Worm (Caenorhabditis elegans) whole organism, L4 larva: ENCODE results near the gene F38B6.3.

ENCODE experiments used
- F10B5.3 ChIP-seq: sonication (generic microtip); optimal IDR thresholded peaks from 2 replicates; lab custom pipeline; 2016; ENCODE audit warnings: mild to moderate bottlenecking, missing genetic modification characterization, missing compliant biosample characterization
- R02D3.7 ChIP-seq: fragments of 150-350 bp; sonication (generic microtip); optimal IDR thresholded peaks from 3 replicates; lab custom pipeline; 2014; ENCODE audit warnings: missing biosample characterization, missing genetic modification characterization
- T26A8.4 ChIP-seq: fragments of 200-800 bp; sonication (Bioruptor generic); IDR thresholded peaks from 2 replicates; pipeline ENCODE4 v1.3.6; 2022; ENCODE audit warnings: missing genetic modification characterization, missing compliant biosample characterization
- Y75B8A.6 ChIP-seq: fragments of 200-800 bp; sonication (Bioruptor generic); IDR thresholded peaks from 2 replicates; pipeline ENCODE4 v1.3.6; 2022; ENCODE audit warnings: missing genetic modification reagents, missing genetic modification characterization, missing compliant biosample characterization
- aha-1 ChIP-seq: fragments of 150-350 bp; peaks from one replicate; lab custom pipeline; 2014; ENCODE audit warnings: missing biosample characterization, missing genetic modification characterization
- ceh-28 ChIP-seq: fragments of 150-350 bp; optimal IDR thresholded peaks from 2 replicates; lab custom pipeline; 2014; ENCODE audit warnings: missing biosample characterization, missing genetic modification reagents, missing genetic modification characterization
- daf-16 ChIP-seq, 3 experiments: sonication (generic microtip); optimal IDR thresholded peaks; 2 replicates each; lab custom pipeline; 2016 to 2017; ENCODE audit warnings: missing genetic modification characterization in 3 of 3, missing genetic modification reagents in 3 of 3, mild to moderate bottlenecking in 2 of 3, missing compliant biosample characterization in 2 of 3, missing biosample characterization in 1 of 3, moderate library complexity in 1 of 3
- daf-19 ChIP-seq: fragments of 200-800 bp; sonication (Bioruptor generic); conservative IDR thresholded peaks from 2 replicates; pipeline ENCODE4 v1.3.6; 2022; ENCODE audit warnings: missing genetic modification characterization, missing compliant biosample characterization
- daf-8 ChIP-seq: fragments of 200-800 bp; sonication (Bioruptor generic); IDR thresholded peaks from 2 replicates; pipeline ENCODE4 v1.3.6; 2022; ENCODE audit warnings: missing genetic modification characterization, missing compliant biosample characterization
- dmd-6 ChIP-seq: fragments of 200-800 bp; sonication (Bioruptor generic); IDR thresholded peaks from 2 replicates; pipeline ENCODE4 v1.3.6; 2022; ENCODE audit warnings: missing genetic modification reagents, missing genetic modification characterization, missing compliant biosample characterization
- duxl-1 ChIP-seq: sonication (generic microtip); optimal IDR thresholded peaks from 2 replicates; lab custom pipeline; 2016; ENCODE audit warnings: mild to moderate bottlenecking, missing genetic modification characterization, moderate library complexity, missing compliant biosample characterization; ENCODE audit not compliant: poor library complexity
- hlh-11 ChIP-seq: fragments of 200-800 bp; sonication (Bioruptor generic); optimal IDR thresholded peaks from 2 replicates; lab custom pipeline; 2018; ENCODE audit warnings: mild to moderate bottlenecking, missing genetic modification characterization, missing compliant biosample characterization
- hlh-30 ChIP-seq: sonication (generic microtip); optimal IDR thresholded peaks from 2 replicates; lab custom pipeline; 2017; ENCODE audit warnings: antibody characterized with exemption, mild to moderate bottlenecking, missing genetic modification characterization, missing compliant biosample characterization; ENCODE audit not compliant: insufficient read depth
- hmg-1.1 ChIP-seq: fragments of 200-800 bp; sonication (Bioruptor generic); IDR thresholded peaks from 2 replicates; pipeline ENCODE4 v1.3.6; 2022; ENCODE audit warnings: missing genetic modification reagents, missing genetic modification characterization, missing compliant biosample characterization
- lim-7 ChIP-seq: fragments of 200-800 bp; sonication (Bioruptor generic); IDR thresholded peaks from 2 replicates; pipeline ENCODE4 v1.3.6; 2022; ENCODE audit warnings: missing genetic modification characterization, missing compliant biosample characterization
- lin-1 ChIP-seq: fragments of 200-800 bp; sonication (Bioruptor generic); IDR thresholded peaks from 2 replicates; pipeline ENCODE4 v1.3.6; 2022; ENCODE audit warnings: missing genetic modification reagents, missing genetic modification characterization, missing compliant biosample characterization
- lin-15B ChIP-seq: fragments of 150-350 bp; sonication (generic microtip); optimal IDR thresholded peaks from 3 replicates; lab custom pipeline; 2014; ENCODE audit warnings: missing biosample characterization, missing genetic modification characterization
- lin-29 ChIP-seq: fragments of 200-800 bp; sonication (Bioruptor generic); IDR thresholded peaks from 2 replicates; pipeline ENCODE4 v1.3.6; 2022; ENCODE audit warnings: missing genetic modification reagents, missing genetic modification characterization, missing compliant biosample characterization
- lsy-2 ChIP-seq, 2 experiments: fragments of 150-350 bp in 1 of 2; sonication (generic microtip) in 1 of 2; optimal IDR thresholded peaks; 2 replicates each; lab custom pipeline; 2014 to 2017; ENCODE audit warnings: missing biosample characterization in 2 of 2, missing genetic modification characterization in 2 of 2
- madf-9 ChIP-seq: fragments of 200-800 bp; sonication (Bioruptor generic); conservative IDR thresholded peaks from 2 replicates; pipeline ENCODE4 v1.3.6; 2022; ENCODE audit warnings: missing genetic modification reagents, missing genetic modification characterization, missing compliant biosample characterization
- mdl-1 ChIP-seq, 2 experiments: fragments of 150-350 bp in 1 of 2; sonication (generic microtip) in 1 of 2; optimal IDR thresholded peaks; 2 replicates each; lab custom pipeline; 2014 to 2017; ENCODE audit warnings: missing biosample characterization in 2 of 2, missing genetic modification characterization in 2 of 2
- mdt-29 ChIP-seq: fragments of 200-800 bp; sonication (Bioruptor generic); IDR thresholded peaks from 2 replicates; pipeline ENCODE4 v1.3.6; 2022; ENCODE audit warnings: missing genetic modification reagents, missing genetic modification characterization, missing compliant biosample characterization
- nhr-10 ChIP-seq: fragments of 150-350 bp; optimal IDR thresholded peaks from 2 replicates; lab custom pipeline; 2014; ENCODE audit warnings: missing biosample characterization, missing genetic modification characterization
- nhr-111 ChIP-seq: fragments of 200-800 bp; sonication (Bioruptor generic); optimal IDR thresholded peaks from 2 replicates; lab custom pipeline; 2018; ENCODE audit warnings: mild to moderate bottlenecking, missing genetic modification characterization, missing compliant biosample characterization
- nhr-28 ChIP-seq: fragments of 150-350 bp; optimal IDR thresholded peaks from 2 replicates; lab custom pipeline; 2014; ENCODE audit warnings: missing biosample characterization, missing genetic modification characterization
- nhr-48 ChIP-seq: sonication (generic microtip); optimal IDR thresholded peaks from 2 replicates; lab custom pipeline; 2016; ENCODE audit warnings: mild to moderate bottlenecking, missing genetic modification characterization, missing compliant biosample characterization
- nhr-77 ChIP-seq: fragments of 150-350 bp; optimal IDR thresholded peaks from 2 replicates; lab custom pipeline; 2014; ENCODE audit warnings: missing biosample characterization, missing genetic modification characterization
- pqm-1 ChIP-seq: sonication (generic microtip); optimal IDR thresholded peaks from 2 replicates; lab custom pipeline; 2017; ENCODE audit warnings: missing biosample characterization, missing genetic modification characterization
- rbr-2 ChIP-seq: sonication (generic microtip); optimal IDR thresholded peaks from 2 replicates; lab custom pipeline; 2016; ENCODE audit warnings: missing genotype, missing genetic modification characterization, missing compliant biosample characterization
- saeg-2 ChIP-seq: fragments of 200-800 bp; sonication (Bioruptor generic); IDR thresholded peaks from 2 replicates; pipeline ENCODE4 v1.3.6; 2022; ENCODE audit warnings: missing genetic modification reagents, missing genetic modification characterization, missing compliant biosample characterization
- tra-1 ChIP-seq: fragments of 200-800 bp; sonication (Bioruptor generic); IDR thresholded peaks from 2 replicates; pipeline ENCODE4 v1.3.6; 2022; ENCODE audit warnings: missing genetic modification reagents, missing genetic modification characterization, missing compliant biosample characterization
- unc-130 ChIP-seq: sonication (generic microtip); optimal IDR thresholded peaks from 2 replicates; lab custom pipeline; 2016; ENCODE audit warnings: missing genetic modification reagents, missing genetic modification characterization, missing compliant biosample characterization
- unc-62 ChIP-seq, 3 experiments: fragments of 150-350 bp in 1 of 3; sonication (generic microtip); optimal IDR thresholded peaks in 2 of 3; peaks in 1 of 3; 1 replicate in 1 of 3; 2 replicates in 2 of 3; lab custom pipeline; 2014 to 2017; ENCODE audit warnings: missing biosample characterization in 3 of 3, missing genetic modification characterization in 3 of 3, missing genetic modification reagents in 3 of 3, missing genotype in 1 of 3
- vab-7 ChIP-seq: fragments of 200-800 bp; sonication (Bioruptor generic); IDR thresholded peaks from 2 replicates; pipeline ENCODE4 v1.3.6; 2022; ENCODE audit warnings: missing genetic modification reagents, missing genetic modification characterization, missing compliant biosample characterization
- ztf-11 ChIP-seq: fragments of 150-350 bp; optimal IDR thresholded peaks from 2 replicates; lab custom pipeline; 2014; ENCODE audit warnings: missing biosample characterization, missing genetic modification characterization
- ztf-7 ChIP-seq: fragments of 150-350 bp; optimal IDR thresholded peaks from 2 replicates; lab custom pipeline; 2014; ENCODE audit warnings: missing biosample characterization, missing genetic modification characterization

The F38B6.3 gene

ce11 chrX:6656251-6656650 lies 37.2 kb upstream of the F38B6.3 start (continued):
- TF ChIP-seq saeg-2 (GFP tag; lab: Robert Waterston, UW): no peak
- TF ChIP-seq hlh-11: no peak
- no peak for TF ChIP-seq tra-1

- no peak for TF ChIP-seq daf-16 (GFP tag; optimal IDR thresholded peaks at IDR 0.05; lab: Kevin White, UChicago)
- peak; percentile 40 for TF ChIP-seq daf-16 (tag; optimal IDR thresholded peaks at IDR 0.05; lab: Kevin White, UChicago)
- TF ChIP-seq Y75B8A.6 (GFP tag; lab: Robert Waterston, UW): no peak
- TF ChIP-seq nhr-28: peak; percentile 4
- no peak for TF ChIP-seq hlh-11
- TF ChIP-seq pqm-1 (tag; lab: Kevin White, UChicago): peak; percentile 55
- TF ChIP-seq dmd-6: peak; percentile 32
- peak in 1 of 2 experiments; percentile 44 for TF ChIP-seq unc-62 (GFP tag; optimal IDR thresholded peaks at IDR 0.05 in 1 of 2; lab: Kevin White, UChicago)
- TF ChIP-seq unc-62 (tag; optimal IDR thresholded peaks at IDR 0.05; lab: Kevin White, UChicago): no peak
Measured at ce11 chrX:6656770-6657169, 36.7 kb upstream of the F38B6.3 start.

ce11 chrX:6662267-6662666 lies 31.2 kb upstream of the F38B6.3 start:
- TF ChIP-seq lin-15B (tag; lab: Kevin White, UChicago) (no peak), aha-1 (tag; lab: Kevin White, UChicago) (peak; percentile 60), daf-16 (GFP tag; optimal IDR thresholded peaks at IDR 0.05; lab: Kevin White, UChicago) (no peak), daf-16 (tag; optimal IDR thresholded peaks at IDR 0.05; lab: Kevin White, UChicago) (peak; percentile 34), hlh-11 (peak; percentile 17), dmd-6 (peak; percentile 42; the same call in 1 of the 2 replicates), lin-1 (GFP tag; lab: Robert Waterston, UW) (peak; percentile 42; the same call in 1 of the 2 replicates), ceh-28 (tag; lab: Kevin White, UChicago) (no peak)

- TF ChIP-seq unc-130 (no peak), ztf-11 (tag; lab: Kevin White, UChicago) (no peak), rbr-2 (tag; lab: Kevin White, UChicago) (no peak), daf-19 (GFP tag; lab: Robert Waterston, UW) (no peak), R02D3.7 (tag; lab: Kevin White, UChicago) (no peak), lsy-2 (tag; optimal IDR thresholded peaks at IDR 0.05; lab: Kevin White, UChicago) (no peak), unc-62 (GFP tag; optimal IDR thresholded peaks at IDR 0.05 in 1 of 2; lab: Kevin White, UChicago) (peak in 1 of 2 experiments; percentile 75), unc-62 (tag; optimal IDR thresholded peaks at IDR 0.05; lab: Kevin White, UChicago) (no peak), lim-7 (GFP tag; lab: Robert Waterston, UW) (no peak), hlh-30 (peak; percentile 6), nhr-77 (tag; lab: Kevin White, UChicago) (no peak), lin-29 (GFP tag; lab: Robert Waterston, UW) (no peak), ztf-7 (tag; lab: Kevin White, UChicago) (no peak), mdt-29 (GFP tag; lab: Robert Waterston, UW) (no peak), daf-8 (no peak), T26A8.4 (GFP tag; lab: Robert Waterston, UW) (no peak), vab-7 (no peak), nhr-10 (tag; lab: Kevin White, UChicago) (peak; percentile 37), daf-16 (GFP tag; optimal IDR thresholded peaks at IDR 0.05; lab: Kevin White, UChicago) (no peak), daf-16 (tag; optimal IDR thresholded peaks at IDR 0.05; lab: Kevin White, UChicago) (peak; percentile 2), F10B5.3 (tag; lab: Kevin White, UChicago) (no peak), duxl-1 (tag; lab: Kevin White, UChicago) (no peak), nhr-48 (peak; percentile 29), hmg-1.1 (no peak), nhr-111 (GFP tag; lab: Kevin White, UChicago) (no peak), hlh-11 (peak; percentile 38), dmd-6 (no peak), mdl-1 (tag; optimal IDR thresholded peaks at IDR 0.05; lab: Kevin White, UChicago) (peak in 1 of 2 experiments; percentile 8), madf-9 (GFP tag; lab: Robert Waterston, UW) (no peak)
Measured at ce11 chrX:6663780-6664437, 29.5 kb upstream of the F38B6.3 start.
